Fruit fly (Drosophila melanogaster) whole organism, embryonic: ENCODE results near the gene Or88a.

ENCODE experiments used
- CG10979 ChIP-seq: fragments of 200-800 bp; sonication (Bioruptor generic); optimal IDR thresholded peaks from 2 replicates; lab custom pipeline; 2018; ENCODE audit warnings: missing biosample characterization, mild to moderate bottlenecking, missing genetic modification characterization, moderate library complexity
- CG12155 ChIP-seq: fragments of 200-800 bp; sonication (Bioruptor generic); optimal IDR thresholded peaks from 3 replicates; lab custom pipeline; 2016; ENCODE audit warnings: missing biosample characterization, missing genetic modification characterization
- CG12769 ChIP-seq: fragments of 200-800 bp; sonication (Bioruptor generic); optimal IDR thresholded peaks from 2 replicates; lab custom pipeline; 2019; ENCODE audit warnings: missing biosample characterization, mild to moderate bottlenecking, missing genetic modification characterization, moderate library complexity
- CG15479 ChIP-seq: fragments of 200-800 bp; sonication (Bioruptor generic); optimal IDR thresholded peaks from 3 replicates; lab custom pipeline; 2019; ENCODE audit warnings: missing biosample characterization, mild to moderate bottlenecking, missing genetic modification characterization, moderate library complexity
- CG1602 ChIP-seq: fragments of 200-800 bp; sonication (Bioruptor generic); optimal IDR thresholded peaks from 3 replicates; lab custom pipeline; 2016; ENCODE audit warnings: missing biosample characterization, missing genetic modification characterization
- CG17568 ChIP-seq: fragments of 200-800 bp; sonication (Bioruptor generic); optimal IDR thresholded peaks from 2 replicates; lab custom pipeline; 2018; ENCODE audit warnings: missing biosample characterization, mild to moderate bottlenecking, missing genetic modification characterization, moderate library complexity
- CG7357 ChIP-seq: fragments of 200-800 bp; sonication (Bioruptor generic); IDR thresholded peaks from 3 replicates; pipeline ENCODE4 v1.3.6; 2022; ENCODE audit warnings: missing biosample characterization, missing genetic modification characterization
- CG7987 ChIP-seq: fragments of 200-800 bp; sonication (Bioruptor generic); optimal IDR thresholded peaks from 2 replicates; lab custom pipeline; 2018; ENCODE audit warnings: missing biosample characterization, mild to moderate bottlenecking, missing genetic modification characterization, moderate library complexity
- CG8281 ChIP-seq: fragments of 200-800 bp; sonication (Bioruptor generic); optimal IDR thresholded peaks from 2 replicates; lab custom pipeline; 2018; ENCODE audit warnings: missing biosample characterization, mild to moderate bottlenecking, missing genetic modification characterization, moderate library complexity
- CG8290 ChIP-seq, 3 experiments: fragments of 200-800 bp; sonication (Bioruptor generic); optimal IDR thresholded peaks; 2 replicates each; lab custom pipeline; 2016 to 2019; ENCODE audit warnings: missing biosample characterization in 3 of 3, missing genetic modification characterization in 3 of 3, mild to moderate bottlenecking in 2 of 3, moderate library complexity in 1 of 3
- CG9215 ChIP-seq: fragments of 200-800 bp; sonication (Bioruptor generic); IDR thresholded peaks from 2 replicates; pipeline ENCODE4 v1.3.6; 2022; ENCODE audit warnings: missing biosample characterization, missing genetic modification characterization
- CG9932 ChIP-seq: fragments of 200-800 bp; sonication (Bioruptor generic); IDR thresholded peaks from 2 replicates; pipeline ENCODE4 v1.3.6; 2022; ENCODE audit warnings: missing biosample characterization, missing genetic modification characterization
- CTCF ChIP-seq: fragments of 200-800 bp; sonication (Bioruptor generic); optimal IDR thresholded peaks from 2 replicates; lab custom pipeline; 2017; ENCODE audit warnings: missing biosample characterization, mild to moderate bottlenecking, missing genetic modification characterization, moderate library complexity
- Dip2 ChIP-seq: fragments of 200-800 bp; sonication (Bioruptor generic); IDR thresholded peaks from 2 replicates; pipeline ENCODE4 v1.3.6; 2022; ENCODE audit warnings: missing biosample characterization, missing genetic modification characterization
- Dip3 ChIP-seq: fragments of 200-800 bp; sonication (Bioruptor generic); optimal IDR thresholded peaks from 3 replicates; lab custom pipeline; 2016; ENCODE audit warnings: missing biosample characterization, missing genetic modification characterization
- Doc2 ChIP-seq: fragments of 200-800 bp; sonication (Bioruptor generic); IDR thresholded peaks from 2 replicates; pipeline ENCODE4 v1.3.6; 2022; ENCODE audit warnings: missing biosample characterization, missing genetic modification characterization
- E2f1 ChIP-seq: fragments of 200-800 bp; sonication (Bioruptor generic); IDR thresholded peaks from 2 replicates; pipeline ENCODE4 v1.3.6; 2022; ENCODE audit warnings: missing biosample characterization, missing genetic modification characterization
- ERR ChIP-seq: fragments of 200-800 bp; sonication (Bioruptor generic); optimal IDR thresholded peaks from 2 replicates; lab custom pipeline; 2016; ENCODE audit warnings: missing biosample characterization, missing genetic modification characterization
- Hand ChIP-seq: fragments of 200-800 bp; sonication (Bioruptor generic); optimal IDR thresholded peaks from 2 replicates; lab custom pipeline; 2017; ENCODE audit warnings: mild to moderate bottlenecking, missing biosample characterization, missing genetic modification reagents, missing genetic modification characterization
- Lhr ChIP-seq: fragments of 200-800 bp; sonication (Bioruptor generic); optimal IDR thresholded peaks from 3 replicates; lab custom pipeline; 2017; ENCODE audit warnings: mild to moderate bottlenecking, missing biosample characterization, missing genetic modification reagents, missing genetic modification characterization
- MTF-1 ChIP-seq: fragments of 200-800 bp; sonication (Bioruptor generic); optimal IDR thresholded peaks from 2 replicates; lab custom pipeline; 2018; ENCODE audit warnings: missing biosample characterization, mild to moderate bottlenecking, missing genetic modification characterization, borderline replicate concordance
- Six4 ChIP-seq: fragments of 200-800 bp; sonication (Bioruptor generic); optimal IDR thresholded peaks from 2 replicates; lab custom pipeline; 2016; ENCODE audit warnings: missing biosample characterization, missing genetic modification characterization
- Sox100B ChIP-seq: fragments of 200-800 bp; sonication (Bioruptor generic); optimal IDR thresholded peaks from 3 replicates; lab custom pipeline; 2018; ENCODE audit warnings: missing biosample characterization, mild to moderate bottlenecking, missing genetic modification characterization
- Xrp1 ChIP-seq: fragments of 200-800 bp; sonication (Bioruptor generic); IDR thresholded peaks from 2 replicates; pipeline ENCODE4 v1.3.6; 2022; ENCODE audit warnings: missing biosample characterization, missing genetic modification characterization
- amos ChIP-seq: fragments of 200-800 bp; sonication (Bioruptor generic); IDR thresholded peaks from 2 replicates; pipeline ENCODE4 v1.3.6; 2022; ENCODE audit warnings: missing biosample characterization, missing genetic modification characterization; ENCODE audit not compliant: partially characterized antibody
- az2 ChIP-seq: fragments of 200-800 bp; sonication (Bioruptor generic); optimal IDR thresholded peaks from 3 replicates; lab custom pipeline; 2016; ENCODE audit warnings: missing biosample characterization, missing genetic modification characterization
- cad ChIP-seq: fragments of >200 bp; optimal IDR thresholded peaks from 2 replicates; lab custom pipeline; 2017; ENCODE audit warnings: missing biosample characterization, missing genetic modification characterization
- cas ChIP-seq: fragments of 200-800 bp; sonication (Bioruptor generic); IDR thresholded peaks from 2 replicates; pipeline ENCODE4 v1.3.6; 2022; ENCODE audit warnings: missing biosample characterization, missing genetic modification characterization
- chif ChIP-seq, 2 experiments: fragments of 200-800 bp; sonication (Bioruptor generic); optimal IDR thresholded peaks; 3 replicates each; lab custom pipeline; 2016; ENCODE audit warnings: missing biosample characterization in 2 of 2, missing genetic modification characterization in 2 of 2
- croc ChIP-seq: fragments of 200-800 bp; sonication (Bioruptor generic); conservative IDR thresholded peaks from 3 replicates; pipeline ENCODE4 v1.3.6; 2022; ENCODE audit warnings: missing biosample characterization, missing genetic modification characterization
- emc ChIP-seq: fragments of 200-800 bp; sonication (Bioruptor generic); optimal IDR thresholded peaks from 2 replicates; lab custom pipeline; 2016; ENCODE audit warnings: missing biosample characterization, missing genetic modification characterization
- exex ChIP-seq: fragments of 200-800 bp; sonication (Bioruptor generic); optimal IDR thresholded peaks from 4 replicates; lab custom pipeline; 2018; ENCODE audit warnings: missing biosample characterization, mild to moderate bottlenecking, missing genetic modification characterization, moderate library complexity
- fd64A ChIP-seq: fragments of 200-800 bp; sonication (Bioruptor generic); optimal IDR thresholded peaks from 3 replicates; lab custom pipeline; 2018; ENCODE audit warnings: missing biosample characterization, mild to moderate bottlenecking, missing genetic modification characterization
- gsb ChIP-seq: fragments of 200-800 bp; sonication (Bioruptor generic); IDR thresholded peaks from 2 replicates; pipeline ENCODE4 v1.3.6; 2022; ENCODE audit warnings: missing biosample characterization, missing genetic modification characterization
- hb ChIP-seq: fragments of 200-800 bp; sonication (Bioruptor generic); IDR thresholded peaks from 3 replicates; pipeline ENCODE4 v1.3.6; 2022; ENCODE audit warnings: missing biosample characterization, missing genetic modification characterization; ENCODE audit not compliant: partially characterized antibody
- hbn ChIP-seq: fragments of 200-800 bp; sonication (Bioruptor generic); IDR thresholded peaks from 2 replicates; pipeline ENCODE4 v1.3.6; 2022; ENCODE audit warnings: missing biosample characterization, missing genetic modification characterization; ENCODE audit not compliant: partially characterized antibody
- kay ChIP-seq: fragments of 200-800 bp; sonication (Bioruptor generic); optimal IDR thresholded peaks from 2 replicates; lab custom pipeline; 2016; ENCODE audit warnings: missing biosample characterization, missing genetic modification characterization
- oc ChIP-seq: fragments of 200-800 bp; sonication (Bioruptor generic); optimal IDR thresholded peaks from 2 replicates; lab custom pipeline; 2018; ENCODE audit warnings: missing biosample characterization, mild to moderate bottlenecking, missing genetic modification characterization, moderate library complexity
- onecut ChIP-seq: fragments of 200-800 bp; sonication (Bioruptor generic); IDR thresholded peaks from 2 replicates; pipeline ENCODE4 v1.3.6; 2022; ENCODE audit warnings: missing biosample characterization, missing genetic modification characterization
- org-1 ChIP-seq: fragments of 200-800 bp; sonication (Bioruptor generic); optimal IDR thresholded peaks from 2 replicates; lab custom pipeline; 2017; ENCODE audit warnings: missing biosample characterization, missing genetic modification characterization
- phol ChIP-seq: fragments of 200-800 bp; sonication (Bioruptor generic); optimal IDR thresholded peaks from 3 replicates; lab custom pipeline; 2018; ENCODE audit warnings: missing biosample characterization, mild to moderate bottlenecking, missing genetic modification characterization, moderate library complexity
- pum ChIP-seq: fragments of 200-800 bp; sonication (Bioruptor generic); optimal IDR thresholded peaks from 2 replicates; lab custom pipeline; 2016; ENCODE audit warnings: missing biosample characterization, missing genetic modification characterization
- ranshi ChIP-seq: fragments of 200-800 bp; sonication (Bioruptor generic); IDR thresholded peaks from 2 replicates; pipeline ENCODE4 v1.3.6; 2022; ENCODE audit warnings: missing biosample characterization, missing genetic modification characterization
- schlank ChIP-seq: fragments of 200-800 bp; sonication (Bioruptor generic); optimal IDR thresholded peaks from 2 replicates; lab custom pipeline; 2018; ENCODE audit warnings: missing biosample characterization, mild to moderate bottlenecking, missing genetic modification characterization
- sisA ChIP-seq: fragments of 200-800 bp; sonication (Bioruptor generic); IDR thresholded peaks from 2 replicates; pipeline ENCODE4 v1.3.6; 2022; ENCODE audit warnings: missing biosample characterization, missing genetic modification characterization
- slbo ChIP-seq: fragments of 200-800 bp; sonication (Bioruptor generic); IDR thresholded peaks from 2 replicates; pipeline ENCODE4 v1.3.6; 2022; ENCODE audit warnings: missing biosample characterization, missing genetic modification characterization
- slou ChIP-seq: fragments of 200-800 bp; sonication (Bioruptor generic); optimal IDR thresholded peaks from 3 replicates; lab custom pipeline; 2016; ENCODE audit warnings: missing biosample characterization, missing genetic modification characterization
- tap ChIP-seq: fragments of 200-800 bp; optimal IDR thresholded peaks from 3 replicates; lab custom pipeline; 2019; ENCODE audit warnings: missing biosample characterization, mild to moderate bottlenecking, missing genetic modification characterization, moderate library complexity
- twi ChIP-seq: fragments of 200-800 bp; optimal IDR thresholded peaks from 2 replicates; lab custom pipeline; 2019; ENCODE audit warnings: missing biosample characterization, mild to moderate bottlenecking, missing genetic modification characterization, moderate library complexity
- tx ChIP-seq: fragments of 200-800 bp; sonication (Bioruptor generic); optimal IDR thresholded peaks from 2 replicates; lab custom pipeline; 2016; ENCODE audit warnings: missing biosample characterization, missing genetic modification characterization
- yki ChIP-seq: fragments of >200 bp; optimal IDR thresholded peaks from 3 replicates; lab custom pipeline; 2018
- zen2 ChIP-seq: fragments of 200-800 bp; sonication (Bioruptor generic); IDR thresholded peaks from 3 replicates; pipeline ENCODE4 v1.3.6; 2022; ENCODE audit warnings: missing biosample characterization, missing genetic modification characterization; ENCODE audit not compliant: partially characterized antibody

Or88a gene

dm6 chr3R:14077026-14077425, 32.2 kb upstream of the Or88a start (continued):
- TF ChIP-seq CG12155 (no peak), onecut (GFP tag; lab: Robert Waterston, UW) (no peak), oc (tag; lab: Kevin White, UChicago) (no peak), CG7987 (GFP tag; lab: Kevin White, UChicago) (no peak), zen2 (no peak), tap (tag; lab: Kevin White, UChicago) (peak; percentile 52), CG8281 (no peak), slbo (GFP tag; lab: Robert Waterston, UW) (peak; percentile 62), CG7357 (GFP tag; lab: Robert Waterston, UW) (peak; percentile 30; the same call in 1 of the 3 replicates), az2 (peak; percentile 11), Dip2 (no peak), schlank (no peak), CG10979 (tag; lab: Kevin White, UChicago) (peak; percentile 53), CTCF (no peak), CG15479 (GFP tag; lab: Kevin White, UChicago) (no peak), Six4 (GFP tag; lab: Kevin White, UChicago) (no peak), croc (GFP tag; lab: Robert Waterston, UW) (no peak), cad (GFP tag; lab: Kevin White, UChicago) (no peak), CG9215 (GFP tag; lab: Robert Waterston, UW) (no peak; the same call in 1 of the 2 replicates), emc (GFP tag; lab: Kevin White, UChicago) (no peak), Doc2 (GFP tag; lab: Robert Waterston, UW) (no peak), Lhr (GFP tag; lab: Kevin White, UChicago) (no peak), slou (GFP tag; lab: Kevin White, UChicago) (no peak), CG17568 (no peak), phol (tag; lab: Kevin White, UChicago) (peak; percentile 45), E2f1 (peak; percentile 57; the same call in 1 of the 2 replicates), cas (GFP tag; lab: Robert Waterston, UW) (no peak), CG12769 (no peak), kay (no peak), Xrp1 (GFP tag; lab: Robert Waterston, UW) (peak; percentile 32; the same call in 1 of the 2 replicates), CG9932 (GFP tag; lab: Robert Waterston, UW) (no peak), ERR (GFP tag; lab: Kevin White, UChicago) (no peak), gsb (GFP tag; lab: Robert Waterston, UW) (no peak), CG8290 (GFP tag; optimal IDR thresholded peaks at IDR 0.05; lab: Kevin White, UChicago) (no peak), CG8290 (tag; optimal IDR thresholded peaks at IDR 0.05; lab: Kevin White, UChicago) (no peak), fd64A (GFP tag; lab: Kevin White, UChicago) (no peak), twi (no peak), Hand (GFP tag; lab: Kevin White, UChicago) (no peak), pum (no peak), Sox100B (GFP tag; lab: Kevin White, UChicago) (peak; percentile 35), yki (lab: Kevin White, UChicago) (no peak), exex (tag; lab: Kevin White, UChicago) (no peak), chif (GFP tag; optimal IDR thresholded peaks at IDR 0.05; lab: Kevin White, UChicago) (peak; percentile 19 to 35), hb (GFP tag; lab: Robert Waterston, UW) (no peak), MTF-1 (no peak), hbn (GFP tag; lab: Robert Waterston, UW) (no peak), sisA (GFP tag; lab: Robert Waterston, UW) (peak; percentile 70), tx (GFP tag; lab: Kevin White, UChicago) (no peak), ranshi (0 out of 2 replicates have a peak, but pooled peaks have one; percentile 56), CG1602 (GFP tag; lab: Kevin White, UChicago) (no peak), org-1 (GFP tag; lab: Kevin White, UChicago) (no peak), amos (GFP tag; lab: Robert Waterston, UW) (no peak), Dip3 (GFP tag; lab: Kevin White, UChicago) (no peak)
